Worm (Caenorhabditis elegans) whole organism, late embryonic: ENCODE measurements around the gene dab-1.

ENCODE experiments used
- K02D7.2 ChIP-seq: sonication (generic microtip); optimal IDR thresholded peaks from 2 replicates; lab custom pipeline; 2017; ENCODE audit warnings: mild to moderate bottlenecking, missing genetic modification characterization, missing compliant biosample characterization
- elt-2 ChIP-seq: sonication (generic microtip); optimal IDR thresholded peaks from 2 replicates; lab custom pipeline; 2016; ENCODE audit warnings: missing genetic modification reagents, missing genetic modification characterization, missing compliant biosample characterization
- hlh-8 ChIP-seq: sonication (generic microtip); optimal IDR thresholded peaks from 2 replicates; lab custom pipeline; 2016; ENCODE audit warnings: missing genotype, missing genetic modification characterization, missing compliant biosample characterization
- lin-11 ChIP-seq: fragments of 200-800 bp; sonication (Bioruptor generic); optimal IDR thresholded peaks from 2 replicates; lab custom pipeline; 2018; ENCODE audit warnings: mild to moderate bottlenecking, missing genetic modification characterization, missing compliant biosample characterization
- pag-3 ChIP-seq: sonication (generic microtip); optimal IDR thresholded peaks from 2 replicates; lab custom pipeline; 2016; ENCODE audit warnings: missing compliant biosample characterization, missing genetic modification characterization, borderline replicate concordance
- pha-4 ChIP-seq: fragments of 150-350 bp; optimal IDR thresholded peaks from 2 replicates; lab custom pipeline; 2018; ENCODE audit warnings: missing biosample characterization, missing genetic modification reagents, missing genetic modification characterization
- pqm-1 ChIP-seq: sonication (generic microtip); optimal IDR thresholded peaks from 2 replicates; lab custom pipeline; 2016; ENCODE audit warnings: missing genetic modification characterization, missing compliant biosample characterization
- unc-55 ChIP-seq: sonication (generic microtip); optimal IDR thresholded peaks from 2 replicates; lab custom pipeline; 2017; ENCODE audit warnings: missing biosample characterization, missing genetic modification reagents, missing genetic modification characterization

- TF ChIP-seq lin-11 (no peak), pag-3 (tag; lab: Kevin White, UChicago) (no peak), hlh-8 (tag; lab: Kevin White, UChicago) (no peak), pha-4 (tag; lab: Kevin White, UChicago) (no peak), K02D7.2 (no peak), pqm-1 (tag; lab: Kevin White, UChicago) (no peak), elt-2 (tag; lab: Kevin White, UChicago) (no peak), unc-55 (no peak)
Observed at ce11 chrII:8248745-8249144, 26.6 kb downstream of the dab-1 start, which contains the start of the genes F35C11.2 and F35C11.4.
